Worm (Caenorhabditis elegans) whole organism, L4 larva: Measurements from ENCODE around the gene col-38.
A peak's percentile ranks its signal among the peaks of the same experiment; 100 is the strongest.

Source experiments
- F10B5.3 ChIP-seq: sonication (generic microtip); optimal IDR thresholded peaks from 2 replicates; lab custom pipeline; 2016; ENCODE audit warnings: mild to moderate bottlenecking, missing genetic modification characterization, missing compliant biosample characterization
- F37D6.2 ChIP-seq: sonication (generic microtip); optimal IDR thresholded peaks from 2 replicates; lab custom pipeline; 2016; ENCODE audit warnings: mild to moderate bottlenecking, missing genetic modification characterization, missing compliant biosample characterization
- F49E8.2 ChIP-seq: sonication (generic microtip); optimal IDR thresholded peaks from 2 replicates; lab custom pipeline; 2016; ENCODE audit warnings: missing compliant biosample characterization, mild to moderate bottlenecking, missing genetic modification characterization, borderline replicate concordance
- T26A8.4 ChIP-seq: fragments of 200-800 bp; sonication (Bioruptor generic); IDR thresholded peaks from 2 replicates; pipeline ENCODE4 v1.3.6; 2022; ENCODE audit warnings: missing genetic modification characterization, missing compliant biosample characterization
- ama-1 ChIP-seq: fragments of 150-350 bp; optimal IDR thresholded peaks from 2 replicates; lab custom pipeline; 2014; ENCODE audit warnings: inconsistent platforms, mixed read lengths
- attf-4 ChIP-seq: sonication (generic microtip); optimal IDR thresholded peaks from 3 replicates; lab custom pipeline; 2017; ENCODE audit warnings: missing biosample characterization, missing genetic modification characterization
- ceh-20 ChIP-seq: fragments of 200-800 bp; sonication (Bioruptor generic); IDR thresholded peaks from 2 replicates; pipeline ENCODE4 v1.3.6; 2022; ENCODE audit warnings: missing genetic modification reagents, missing genetic modification characterization, missing compliant biosample characterization
- ceh-28 ChIP-seq: fragments of 150-350 bp; optimal IDR thresholded peaks from 2 replicates; lab custom pipeline; 2014; ENCODE audit warnings: missing biosample characterization, missing genetic modification reagents, missing genetic modification characterization
- ceh-32 ChIP-seq: sonication (generic microtip); optimal IDR thresholded peaks from 2 replicates; lab custom pipeline; 2016; ENCODE audit warnings: mild to moderate bottlenecking, missing genetic modification characterization, missing compliant biosample characterization; ENCODE audit not compliant: poor library complexity
- ceh-62 ChIP-seq: sonication (generic microtip); optimal IDR thresholded peaks from 2 replicates; lab custom pipeline; 2017; ENCODE audit warnings: missing biosample characterization, missing genetic modification characterization
- ces-1 ChIP-seq: fragments of 150-350 bp; sonication (generic microtip); optimal IDR thresholded peaks from 4 replicates; lab custom pipeline; 2014; ENCODE audit warnings: missing biosample characterization, missing genetic modification reagents, missing genetic modification characterization
- cey-2 ChIP-seq: sonication (generic microtip); optimal IDR thresholded peaks from 3 replicates; lab custom pipeline; 2017; ENCODE audit warnings: missing genetic modification characterization, mild to moderate bottlenecking, missing compliant biosample characterization, antibody characterized with exemption, borderline replicate concordance; ENCODE audit not compliant: insufficient read depth
- daf-12 ChIP-seq: fragments of 150-350 bp; optimal IDR thresholded peaks from 2 replicates; lab custom pipeline; 2014; ENCODE audit warnings: missing biosample characterization, missing genetic modification reagents, missing genetic modification characterization
- daf-16 ChIP-seq, 3 experiments: sonication (generic microtip); optimal IDR thresholded peaks; 2 replicates each; lab custom pipeline; 2016 to 2017; ENCODE audit warnings: missing genetic modification characterization in 3 of 3, missing genetic modification reagents in 3 of 3, mild to moderate bottlenecking in 2 of 3, missing compliant biosample characterization in 2 of 3, missing biosample characterization in 1 of 3, moderate library complexity in 1 of 3
- daf-19 ChIP-seq: fragments of 200-800 bp; sonication (Bioruptor generic); conservative IDR thresholded peaks from 2 replicates; pipeline ENCODE4 v1.3.6; 2022; ENCODE audit warnings: missing genetic modification characterization, missing compliant biosample characterization
- dve-1 ChIP-seq: sonication (generic microtip); optimal IDR thresholded peaks from 2 replicates; lab custom pipeline; 2017; ENCODE audit warnings: antibody characterized with exemption, mild to moderate bottlenecking, missing genetic modification characterization, missing compliant biosample characterization; ENCODE audit not compliant: insufficient read depth
- egl-43 ChIP-seq: fragments of 200-800 bp; sonication (Bioruptor generic); IDR thresholded peaks from 2 replicates; pipeline ENCODE4 v1.3.6; 2022; ENCODE audit warnings: missing genetic modification reagents, missing genetic modification characterization, missing compliant biosample characterization
- gei-8 ChIP-seq: fragments of 200-800 bp; sonication (Bioruptor generic); optimal IDR thresholded peaks from 2 replicates; lab custom pipeline; 2018; ENCODE audit warnings: mild to moderate bottlenecking, missing genetic modification characterization, missing compliant biosample characterization
- hif-1 ChIP-seq, 2 experiments: sonication (generic microtip); optimal IDR thresholded peaks; 2 replicates each; lab custom pipeline; 2016 to 2017; ENCODE audit warnings: missing compliant biosample characterization in 2 of 2, missing genetic modification characterization in 2 of 2, missing genetic modification reagents in 2 of 2, missing genotype in 2 of 2, mild to moderate bottlenecking in 1 of 2
- hlh-30 ChIP-seq: sonication (generic microtip); optimal IDR thresholded peaks from 2 replicates; lab custom pipeline; 2017; ENCODE audit warnings: antibody characterized with exemption, mild to moderate bottlenecking, missing genetic modification characterization, missing compliant biosample characterization; ENCODE audit not compliant: insufficient read depth
- lin-1 ChIP-seq: fragments of 200-800 bp; sonication (Bioruptor generic); IDR thresholded peaks from 2 replicates; pipeline ENCODE4 v1.3.6; 2022; ENCODE audit warnings: missing genetic modification reagents, missing genetic modification characterization, missing compliant biosample characterization
- lin-15B ChIP-seq: fragments of 150-350 bp; sonication (generic microtip); optimal IDR thresholded peaks from 3 replicates; lab custom pipeline; 2014; ENCODE audit warnings: missing biosample characterization, missing genetic modification characterization
- lsy-2 ChIP-seq, 2 experiments: fragments of 150-350 bp in 1 of 2; sonication (generic microtip) in 1 of 2; optimal IDR thresholded peaks; 2 replicates each; lab custom pipeline; 2014 to 2017; ENCODE audit warnings: missing biosample characterization in 2 of 2, missing genetic modification characterization in 2 of 2
- madf-9 ChIP-seq: fragments of 200-800 bp; sonication (Bioruptor generic); conservative IDR thresholded peaks from 2 replicates; pipeline ENCODE4 v1.3.6; 2022; ENCODE audit warnings: missing genetic modification reagents, missing genetic modification characterization, missing compliant biosample characterization
- mdt-29 ChIP-seq: fragments of 200-800 bp; sonication (Bioruptor generic); IDR thresholded peaks from 2 replicates; pipeline ENCODE4 v1.3.6; 2022; ENCODE audit warnings: missing genetic modification reagents, missing genetic modification characterization, missing compliant biosample characterization
- mxl-2 ChIP-seq: fragments of 200-800 bp; sonication (Bioruptor generic); conservative IDR thresholded peaks from 2 replicates; pipeline ENCODE4 v1.3.6; 2022; ENCODE audit warnings: missing genetic modification reagents, missing genetic modification characterization, missing compliant biosample characterization
- nhr-28 ChIP-seq: fragments of 150-350 bp; optimal IDR thresholded peaks from 2 replicates; lab custom pipeline; 2014; ENCODE audit warnings: missing biosample characterization, missing genetic modification characterization
- nhr-41 ChIP-seq: fragments of 200-800 bp; sonication (Bioruptor generic); IDR thresholded peaks from 2 replicates; pipeline ENCODE4 v1.3.6; 2022; ENCODE audit warnings: missing genetic modification reagents, missing genetic modification characterization, missing compliant biosample characterization
- nhr-48 ChIP-seq: sonication (generic microtip); optimal IDR thresholded peaks from 2 replicates; lab custom pipeline; 2016; ENCODE audit warnings: mild to moderate bottlenecking, missing genetic modification characterization, missing compliant biosample characterization
- nhr-6 ChIP-seq: fragments of 150-350 bp; optimal IDR thresholded peaks from 2 replicates; lab custom pipeline; 2014; ENCODE audit warnings: missing biosample characterization, missing genetic modification characterization
- nhr-76 ChIP-seq: fragments of 150-350 bp; optimal IDR thresholded peaks from 2 replicates; lab custom pipeline; 2014; ENCODE audit warnings: missing biosample characterization, missing genetic modification characterization
- php-3 ChIP-seq: fragments of 200-800 bp; sonication (Bioruptor generic); IDR thresholded peaks from 2 replicates; pipeline ENCODE4 v1.3.6; 2022; ENCODE audit warnings: missing genetic modification reagents, missing genetic modification characterization, missing compliant biosample characterization
- pqm-1 ChIP-seq: sonication (generic microtip); optimal IDR thresholded peaks from 2 replicates; lab custom pipeline; 2017; ENCODE audit warnings: missing biosample characterization, missing genetic modification characterization
- saeg-2 ChIP-seq: fragments of 200-800 bp; sonication (Bioruptor generic); IDR thresholded peaks from 2 replicates; pipeline ENCODE4 v1.3.6; 2022; ENCODE audit warnings: missing genetic modification reagents, missing genetic modification characterization, missing compliant biosample characterization
- sdz-12 ChIP-seq: fragments of 200-800 bp; sonication (Bioruptor generic); optimal IDR thresholded peaks from 2 replicates; lab custom pipeline; 2018; ENCODE audit warnings: mild to moderate bottlenecking, missing genetic modification characterization, missing compliant biosample characterization
- set-16 ChIP-seq: fragments of 200-800 bp; sonication (Bioruptor generic); IDR thresholded peaks from 2 replicates; pipeline ENCODE4 v1.3.6; 2022; ENCODE audit warnings: missing genetic modification reagents, missing genetic modification characterization, missing compliant biosample characterization
- skn-1 ChIP-seq: fragments of 150-350 bp; optimal IDR thresholded peaks from 2 replicates; lab custom pipeline; 2014; ENCODE audit warnings: missing biosample characterization, missing genetic modification characterization
- snpc-4 ChIP-seq: fragments of 150-350 bp; optimal IDR thresholded peaks from 2 replicates; lab custom pipeline; 2014; ENCODE audit warnings: missing biosample characterization, missing genetic modification characterization
- unc-39 ChIP-seq: sonication (generic microtip); optimal IDR thresholded peaks from 2 replicates; lab custom pipeline; 2017; ENCODE audit warnings: missing biosample characterization, missing genetic modification characterization
- unc-62 ChIP-seq, 3 experiments: fragments of 150-350 bp in 1 of 3; sonication (generic microtip); optimal IDR thresholded peaks in 2 of 3; peaks in 1 of 3; 1 replicate in 1 of 3; 2 replicates in 2 of 3; lab custom pipeline; 2014 to 2017; ENCODE audit warnings: missing biosample characterization in 3 of 3, missing genetic modification characterization in 3 of 3, missing genetic modification reagents in 3 of 3, missing genotype in 1 of 3
- vab-7 ChIP-seq: fragments of 200-800 bp; sonication (Bioruptor generic); IDR thresholded peaks from 2 replicates; pipeline ENCODE4 v1.3.6; 2022; ENCODE audit warnings: missing genetic modification reagents, missing genetic modification characterization, missing compliant biosample characterization
- zag-1 ChIP-seq: fragments of 150-350 bp; optimal IDR thresholded peaks from 2 replicates; lab custom pipeline; 2014; ENCODE audit warnings: missing biosample characterization, missing genetic modification characterization
- zfp-2 ChIP-seq: sonication (generic microtip); optimal IDR thresholded peaks from 2 replicates; lab custom pipeline; 2016; ENCODE audit warnings: mild to moderate bottlenecking, missing genetic modification characterization, missing compliant biosample characterization
- zip-11 ChIP-seq: fragments of 200-800 bp; sonication (Bioruptor generic); IDR thresholded peaks from 2 replicates; pipeline ENCODE4 v1.3.6; 2022; ENCODE audit warnings: missing genetic modification characterization, missing compliant biosample characterization
- ztf-11 ChIP-seq: fragments of 150-350 bp; optimal IDR thresholded peaks from 2 replicates; lab custom pipeline; 2014; ENCODE audit warnings: missing biosample characterization, missing genetic modification characterization

Gene col-38

ce11 chrII:8568234-8568969 lies 486 bp downstream of the col-38 start:
- peak in 1 of 2 experiments; percentile 69 for TF ChIP-seq unc-62 (GFP tag; optimal IDR thresholded peaks at IDR 0.05 in 1 of 2; lab: Kevin White, UChicago)
- TF ChIP-seq unc-62 (tag; optimal IDR thresholded peaks at IDR 0.05; lab: Kevin White, UChicago) = no peak
- TF ChIP-seq set-16 (GFP tag; lab: Robert Waterston, UW) = peak; percentile 63
- TF ChIP-seq php-3 (GFP tag; lab: Robert Waterston, UW) = no peak
- no peak for TF ChIP-seq lin-1 (GFP tag; lab: Robert Waterston, UW)
- no peak for TF ChIP-seq ceh-28 (tag; lab: Kevin White, UChicago)
- TF ChIP-seq egl-43 (GFP tag; lab: Robert Waterston, UW) = 0 out of 2 replicates have a peak, but pooled peaks have one; percentile 69
- TF ChIP-seq gei-8 (GFP tag; lab: Kevin White, UChicago) = no peak
- TF ChIP-seq T26A8.4 (GFP tag; lab: Robert Waterston, UW) = peak; percentile 53; the same call in 1 of the 2 replicates
- TF ChIP-seq saeg-2 (GFP tag; lab: Robert Waterston, UW) = 0 out of 2 replicates have a peak, but pooled peaks have one; percentile 19

- TF ChIP-seq ztf-11 (tag; lab: Kevin White, UChicago) (no peak), lin-15B (no peak), vab-7 (GFP tag; lab: Robert Waterston, UW) (no peak), ceh-62 (tag; lab: Kevin White, UChicago) (no peak), daf-16 (GFP tag; optimal IDR thresholded peaks at IDR 0.05; lab: Kevin White, UChicago) (peak in 1 of 2 experiments; percentile 14), daf-16 (tag; optimal IDR thresholded peaks at IDR 0.05; lab: Kevin White, UChicago) (peak; percentile 84), skn-1 (tag; lab: Kevin White, UChicago) (no peak), dve-1 (tag; lab: Kevin White, UChicago) (peak; percentile 92), attf-4 (tag; lab: Kevin White, UChicago) (no peak), F37D6.2 (tag; lab: Kevin White, UChicago) (no peak), ceh-20 (GFP tag; lab: Robert Waterston, UW) (peak; percentile 96), ceh-32 (tag; lab: Kevin White, UChicago) (no peak), F49E8.2 (tag; lab: Kevin White, UChicago) (no peak), F10B5.3 (no peak), snpc-4 (tag; lab: Kevin White, UChicago) (no peak), zfp-2 (tag; lab: Kevin White, UChicago) (no peak), cey-2 (no peak), T26A8.4 (GFP tag; lab: Robert Waterston, UW) (no peak), ces-1 (GFP tag; lab: Kevin White, UChicago) (no peak), egl-43 (GFP tag; lab: Robert Waterston, UW) (no peak), hif-1 (tag; optimal IDR thresholded peaks at IDR 0.05; lab: Kevin White, UChicago) (no peak), nhr-28 (tag; lab: Kevin White, UChicago) (peak; percentile 95), unc-39 (no peak), hlh-30 (tag; lab: Kevin White, UChicago) (peak; percentile 50), daf-12 (tag; lab: Kevin White, UChicago) (no peak), saeg-2 (GFP tag; lab: Robert Waterston, UW) (no peak), ama-1 (lab: Kevin White, UChicago) (peak; percentile 25), madf-9 (GFP tag; lab: Robert Waterston, UW) (no peak), mdt-29 (GFP tag; lab: Robert Waterston, UW) (no peak), zip-11 (no peak), unc-62 (GFP tag; optimal IDR thresholded peaks at IDR 0.05 in 1 of 2; lab: Kevin White, UChicago) (no peak), unc-62 (tag; optimal IDR thresholded peaks at IDR 0.05; lab: Kevin White, UChicago) (no peak), nhr-6 (no peak), sdz-12 (GFP tag; lab: Kevin White, UChicago) (no peak), nhr-48 (tag; lab: Kevin White, UChicago) (peak; percentile 30), pqm-1 (tag; lab: Kevin White, UChicago) (peak; percentile 91), daf-19 (GFP tag; lab: Robert Waterston, UW) (no peak), nhr-76 (no peak), zag-1 (tag; lab: Kevin White, UChicago) (no peak), lsy-2 (tag; optimal IDR thresholded peaks at IDR 0.05; lab: Kevin White, UChicago) (peak in 1 of 2 experiments; percentile 35), mxl-2 (GFP tag; lab: Robert Waterston, UW) (no peak), nhr-41 (GFP tag; lab: Robert Waterston, UW) (no peak), lin-1 (GFP tag; lab: Robert Waterston, UW) (peak; percentile 62)
Observed at ce11 chrII:8566806-8567266, 2.1 kb downstream of the col-38 start, which contains the start of gene F54C9.3. Gene F54C9.3 (minus strand): TSS chrII:8566856.
